Fruit fly (Drosophila melanogaster): ENCODE measurements around the gene CG5004.
A peak's percentile ranks its signal among the peaks of the same experiment; 100 is the strongest.

CG5004 gene

DNA sequence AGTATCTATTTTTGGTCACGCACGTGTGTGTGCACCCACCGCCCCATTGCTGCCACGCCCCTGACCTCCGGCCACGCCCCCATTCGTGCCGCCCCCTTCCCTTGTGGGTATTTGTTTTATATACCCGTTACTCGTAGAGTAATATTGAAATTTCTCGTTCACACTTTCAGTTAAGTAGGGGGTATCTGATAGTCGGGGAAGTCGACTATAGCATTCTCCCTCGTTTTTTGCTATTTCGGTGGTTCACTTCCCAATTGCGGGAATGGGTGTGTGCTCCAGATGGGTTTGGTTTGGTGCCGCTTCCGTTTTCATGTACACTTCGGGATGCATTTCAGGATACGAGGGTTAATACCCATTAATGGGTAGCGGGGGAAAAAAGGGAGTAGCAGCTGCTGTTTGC is 59.9 kb downstream of the CG5004 start:
- TF ChIP-seq CG30020 (tag; optimal IDR thresholded peaks at IDR 0.05) (no peak), MBD-R2 (GFP tag; IDR thresholded peaks at IDR 0.05) (no peak), CG4707 (GFP tag; optimal IDR thresholded peaks at IDR 0.05) (no peak), luna (GFP tag; optimal IDR thresholded peaks at IDR 0.05) (no peak), zen2 (GFP tag; IDR thresholded peaks at IDR 0.05; ENCODE audit: partially characterized antibody) (no peak), CG16813 (GFP tag; IDR thresholded peaks at IDR 0.05; ENCODE audit: partially characterized antibody) (peak; percentile 29; the same call in 1 of the 3 replicates), so (GFP tag; IDR thresholded peaks at IDR 0.05) (no peak), H2.0 (GFP tag; IDR thresholded peaks at IDR 0.05) (no peak), tna (GFP tag; IDR thresholded peaks at IDR 0.05; ENCODE audit: partially characterized antibody) (peak; percentile 51; the same call in 1 of the 2 replicates), CG14860 (GFP tag; IDR thresholded peaks at IDR 0.05; ENCODE audit: partially characterized antibody) (peak; percentile 54; the same call in 2 of the 3 replicates), nerfin-2 (GFP tag; IDR thresholded peaks at IDR 0.05; ENCODE audit: partially characterized antibody) (peak; percentile 37; the same call in 1 of the 2 replicates), Scr (GFP tag; IDR thresholded peaks at IDR 0.05; ENCODE audit: partially characterized antibody) (0 out of 2 replicates have a peak, but pooled peaks have one; percentile 15), vnd (GFP tag; IDR thresholded peaks at IDR 0.05; ENCODE audit: partially characterized antibody) (0 out of 3 replicates have a peak, but pooled peaks have one; percentile 17), Xrp1 (GFP tag; IDR thresholded peaks at IDR 0.05) (no peak), ato (GFP tag; IDR thresholded peaks at IDR 0.05; ENCODE audit: partially characterized antibody) (0 out of 2 replicates have a peak, but pooled peaks have one; percentile 10), HLH4C (GFP tag; IDR thresholded peaks at IDR 0.05; ENCODE audit: partially characterized antibody) (peak; percentile 65), CG14050 (GFP tag; IDR thresholded peaks at IDR 0.05) (no peak), bbx (GFP tag; IDR thresholded peaks at IDR 0.05; ENCODE audit: partially characterized antibody) (peak; percentile 50; the same call in 1 of the 2 replicates)

dm6 chrX:17170484-17170944 is 63.1 kb downstream of the CG5004 start:
- no peak for TF ChIP-seq Stat92E (GFP tag; optimal IDR thresholded peaks at IDR 0.05)
- TF ChIP-seq nmo (GFP tag; optimal IDR thresholded peaks at IDR 0.05): peak; percentile 25
- TF ChIP-seq CG7357 (GFP tag; IDR thresholded peaks at IDR 0.05): no peak
- no peak for TF ChIP-seq onecut (GFP tag; IDR thresholded peaks at IDR 0.05)
- no peak for TF ChIP-seq CG5180 (GFP tag; optimal IDR thresholded peaks at IDR 0.05)
- no peak for TF ChIP-seq CG3726 (GFP tag; IDR thresholded peaks at IDR 0.05)
- TF ChIP-seq CG9817 (tag; optimal IDR thresholded peaks at IDR 0.05): peak; percentile 60
- TF ChIP-seq CG2889 (GFP tag; IDR thresholded peaks at IDR 0.05): no peak
- no peak for TF ChIP-seq CG4424 (GFP tag; optimal IDR thresholded peaks at IDR 0.05)
- TF ChIP-seq Hsf (GFP tag; optimal IDR thresholded peaks at IDR 0.05): no peak
- peak; percentile 39 for TF ChIP-seq CG10209 (GFP tag; optimal IDR thresholded peaks at IDR 0.05)
- TF ChIP-seq usp (GFP tag; optimal IDR thresholded peaks at IDR 0.05): no peak
- 0 out of 2 replicates have a peak, but pooled peaks have one; percentile 11 for TF ChIP-seq CG14667 (GFP tag; IDR thresholded peaks at IDR 0.05)
- TF ChIP-seq lilli (GFP tag; optimal IDR thresholded peaks at IDR 0.05): peak; percentile 1
- TF ChIP-seq CG7786 (GFP tag; optimal IDR thresholded peaks at IDR 0.05): no peak
- TF ChIP-seq nerfin-1 (tag; optimal IDR thresholded peaks at IDR 0.05): no peak
- TF ChIP-seq Neu2 (GFP tag; optimal IDR thresholded peaks at IDR 0.05; ENCODE audit: borderline replicate concordance): no peak
- no peak for TF ChIP-seq chn (GFP tag; optimal IDR thresholded peaks at IDR 0.05)
- TF ChIP-seq Bteb2 (GFP tag; optimal IDR thresholded peaks at IDR 0.05): no peak
- no peak for TF ChIP-seq Hmx (GFP tag; optimal IDR thresholded peaks at IDR 0.05)
- no peak for TF ChIP-seq nerfin-2 (GFP tag; IDR thresholded peaks at IDR 0.05; ENCODE audit: partially characterized antibody)
- TF ChIP-seq wdn (GFP tag; IDR thresholded peaks at IDR 0.05): 0 out of 2 replicates have a peak, but pooled peaks have one; percentile 36
- TF ChIP-seq slp2 (GFP tag; optimal IDR thresholded peaks at IDR 0.05): no peak
- no peak for TF ChIP-seq CG17912 (GFP tag; optimal IDR thresholded peaks at IDR 0.05)
- TF ChIP-seq CG13775 (GFP tag; optimal IDR thresholded peaks at IDR 0.05): peak; percentile 36
- TF ChIP-seq CG10565 (GFP tag; optimal IDR thresholded peaks at IDR 0.05): no peak
- no peak for TF ChIP-seq CG5953 (GFP tag; IDR thresholded peaks at IDR 0.05)
- no peak for TF ChIP-seq CG1832 (GFP tag; optimal IDR thresholded peaks at IDR 0.05)
- TF ChIP-seq Dref (GFP tag; IDR thresholded peaks at IDR 0.05): no peak
- TF ChIP-seq CG11696 (GFP tag; IDR thresholded peaks at IDR 0.05): no peak
- TF ChIP-seq hth (optimal IDR thresholded peaks at IDR 0.05): no peak
- peak; percentile 65 for TF ChIP-seq CG7839 (tag; optimal IDR thresholded peaks at IDR 0.05)

All from whole organism, embryonic.